Fruit fly (Drosophila melanogaster): ENCODE results near the gene sd.
A peak's percentile ranks its signal among the peaks of the same experiment; 100 is the strongest.

sd gene

DNA sequence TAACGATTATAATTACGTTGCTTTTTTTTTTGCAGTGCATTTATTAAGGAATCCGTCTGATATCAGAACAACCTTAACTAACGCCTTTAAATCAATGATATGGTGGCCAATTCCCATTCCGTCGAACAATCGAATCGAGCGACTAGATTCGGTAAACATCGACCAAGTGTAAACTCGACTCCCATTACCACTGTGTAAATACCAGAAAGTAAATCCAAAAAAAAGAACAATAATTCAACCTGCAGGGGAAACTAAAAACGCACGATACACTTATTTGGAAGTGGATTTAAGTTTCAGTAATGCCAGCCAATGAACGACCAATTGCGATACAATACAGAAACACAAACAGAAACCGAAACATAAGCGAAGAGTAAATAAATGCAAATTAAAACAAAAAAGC, 1.4 kb downstream of the sd start (continued):
- peak; percentile 34 for TF ChIP-seq caup (GFP tag; optimal IDR thresholded peaks at IDR 0.05; ENCODE audit: severe bottlenecking)
- no peak for TF ChIP-seq CG4360 (GFP tag; IDR thresholded peaks at IDR 0.05)
- peak; percentile 6 for TF ChIP-seq CG6765 (GFP tag; optimal IDR thresholded peaks at IDR 0.05)
- TF ChIP-seq D19A (tag; optimal IDR thresholded peaks at IDR 0.05), result no peak
- TF ChIP-seq inv (GFP tag; IDR thresholded peaks at IDR 0.05; ENCODE audit: partially characterized antibody), result no peak
- no peak for TF ChIP-seq nerfin-1 (tag; optimal IDR thresholded peaks at IDR 0.05)
- TF ChIP-seq CG43689 (GFP tag; IDR thresholded peaks at IDR 0.05), result no peak
- no peak for TF ChIP-seq jigr1 (GFP tag; IDR thresholded peaks at IDR 0.05)
- TF ChIP-seq CG12236 (GFP tag; optimal IDR thresholded peaks at IDR 0.05), result no peak
- TF ChIP-seq CG3838 (GFP tag; optimal IDR thresholded peaks at IDR 0.05), result no peak
- no peak for TF ChIP-seq nom (GFP tag; optimal IDR thresholded peaks at IDR 0.05)
- TF ChIP-seq Hey (tag; optimal IDR thresholded peaks at IDR 0.05), result no peak
- no peak for TF ChIP-seq Blimp-1 (GFP tag; optimal IDR thresholded peaks at IDR 0.05)
- peak; percentile 17 for TF ChIP-seq sd (tag; optimal IDR thresholded peaks at IDR 0.05)
- TF ChIP-seq fd3F (GFP tag; optimal IDR thresholded peaks at IDR 0.05), result no peak
- TF ChIP-seq pum (GFP tag; optimal IDR thresholded peaks at IDR 0.05), result no peak
- peak; percentile 11 for TF ChIP-seq PHDP (tag; optimal IDR thresholded peaks at IDR 0.05)
- TF ChIP-seq Gsc (GFP tag; IDR thresholded peaks at IDR 0.05), result no peak
- TF ChIP-seq sob (GFP tag; IDR thresholded peaks at IDR 0.05), result peak; percentile 25; the same call in 1 of the 2 replicates
- no peak for TF ChIP-seq gro (GFP tag; optimal IDR thresholded peaks at IDR 0.05)
- TF ChIP-seq emc (GFP tag; optimal IDR thresholded peaks at IDR 0.05), result no peak
- no peak for TF ChIP-seq CG15269 (tag; optimal IDR thresholded peaks at IDR 0.05)
- peak; percentile 17 for TF ChIP-seq BtbVII (GFP tag; optimal IDR thresholded peaks at IDR 0.05)
- no peak for TF ChIP-seq CG8290 (GFP tag; optimal IDR thresholded peaks at IDR 0.05)
- peak in 1 of 2 experiments; percentile 45 for TF ChIP-seq CG8290 (tag; optimal IDR thresholded peaks at IDR 0.05)
- no peak for TF ChIP-seq dan (GFP tag; IDR thresholded peaks at IDR 0.05)
- no peak for TF ChIP-seq CG18011 (GFP tag; optimal IDR thresholded peaks at IDR 0.05)
- no peak for TF ChIP-seq Myb (GFP tag; optimal IDR thresholded peaks at IDR 0.05)
- TF ChIP-seq CG1233 (GFP tag; optimal IDR thresholded peaks at IDR 0.05), result peak; percentile 24
- no peak for TF ChIP-seq eve (GFP tag; optimal IDR thresholded peaks at IDR 0.05)
- TF ChIP-seq Hmr (GFP tag; optimal IDR thresholded peaks at IDR 0.05), result peak; percentile 49
- peak; percentile 40; the same call in 1 of the 2 replicates for TF ChIP-seq Rfx (GFP tag; IDR thresholded peaks at IDR 0.05)
- no peak for TF ChIP-seq ems (GFP tag; optimal IDR thresholded peaks at IDR 0.05)

DNA sequence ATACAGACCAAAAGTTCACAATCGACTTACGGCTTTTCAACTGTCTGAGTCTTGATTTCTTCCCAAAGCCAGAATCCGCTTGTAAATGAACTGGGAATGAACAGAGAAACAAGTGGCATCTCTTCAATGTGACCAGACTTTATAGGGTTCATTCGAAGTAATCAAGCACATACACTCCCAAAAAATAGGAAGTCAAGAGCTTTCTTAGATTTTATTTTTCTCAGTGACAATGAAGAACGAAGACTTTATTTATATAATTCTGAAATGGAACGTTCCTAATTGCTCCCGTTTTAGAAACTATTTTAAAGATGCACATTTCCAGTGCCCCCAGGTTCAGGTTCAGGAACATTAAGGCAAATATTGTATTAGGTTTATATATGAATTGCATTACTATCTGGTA, 3.7 kb downstream of the sd start:
- TF ChIP-seq CG6765 (GFP tag; optimal IDR thresholded peaks at IDR 0.05) (no peak), Lhr (GFP tag; optimal IDR thresholded peaks at IDR 0.05) (peak; percentile 6), stwl (tag; optimal IDR thresholded peaks at IDR 0.05) (peak; percentile 6), caup (GFP tag; optimal IDR thresholded peaks at IDR 0.05; ENCODE audit: severe bottlenecking) (no peak), klu (GFP tag; IDR thresholded peaks at IDR 0.05) (no peak), da (GFP tag; optimal IDR thresholded peaks at IDR 0.05) (no peak), HLHmδ (GFP tag; optimal IDR thresholded peaks at IDR 0.05) (no peak), pfk (GFP tag; optimal IDR thresholded peaks at IDR 0.05) (no peak), Six4 (GFP tag; optimal IDR thresholded peaks at IDR 0.05) (no peak), sens (GFP tag) (peak; percentile 61), CG3995 (GFP tag; optimal IDR thresholded peaks at IDR 0.05) (no peak), ATbp (GFP tag; optimal IDR thresholded peaks at IDR 0.05) (no peak), Ets65A (GFP tag) (peak; percentile 52), CG6175 (GFP tag; IDR thresholded peaks at IDR 0.05) (no peak), CG11093 (GFP tag; IDR thresholded peaks at IDR 0.05) (no peak), CG8290 (GFP tag; optimal IDR thresholded peaks at IDR 0.05) (peak; percentile 25), CG8290 (tag; optimal IDR thresholded peaks at IDR 0.05) (no peak), insv (GFP tag; optimal IDR thresholded peaks at IDR 0.05) (no peak)
